Worm (Caenorhabditis elegans): ENCODE measurements around the gene C04E7.1.

Gene C04E7.1

DNA sequence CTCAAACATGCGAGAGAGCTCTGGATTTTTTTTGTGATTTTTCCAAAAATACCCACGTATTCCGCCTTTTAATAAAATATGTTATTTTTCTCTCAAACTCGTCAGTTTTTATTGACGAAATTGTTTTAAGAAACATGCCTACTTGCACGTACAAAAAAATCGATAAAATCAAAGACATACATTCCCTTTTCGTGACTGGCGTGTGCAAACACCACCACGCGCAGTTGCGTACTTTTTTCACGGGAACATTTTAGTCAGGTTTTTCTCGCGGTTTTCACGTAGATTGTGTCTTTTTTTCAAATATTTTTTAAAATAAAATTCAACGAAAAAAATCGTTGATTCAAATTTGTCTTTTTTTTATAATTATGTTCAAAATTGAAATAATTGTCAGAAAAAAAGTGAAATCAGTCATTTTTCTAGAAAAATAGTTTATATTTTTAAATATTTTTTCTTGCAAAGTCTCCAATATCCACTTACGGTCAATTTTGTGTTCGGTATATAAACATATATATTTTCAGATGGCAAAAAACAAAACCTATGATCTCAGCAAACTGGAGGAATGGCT, 32.2 kb upstream of the C04E7.1 start, which contains the start of gene M02E1.1:
TSS of gene M02E1.1 (plus strand) at position 515 of the 565 bp plus-strand sequence.
- TF ChIP-seq F39B2.1 (GFP tag; IDR thresholded peaks at IDR 0.05) (no peak), nhr-27 (tag; optimal IDR thresholded peaks at IDR 0.05) (no peak), bed-2 (GFP tag; IDR thresholded peaks at IDR 0.05) (no peak), madf-10 (tag; optimal IDR thresholded peaks at IDR 0.05) (no peak), attf-5 (GFP tag; optimal IDR thresholded peaks at IDR 0.05) (peak; percentile 52), Y95B8A.8 (GFP tag; IDR thresholded peaks at IDR 0.05) (no peak), gei-17 (GFP tag; optimal IDR thresholded peaks at IDR 0.05) (no peak), ztf-6 (GFP tag; IDR thresholded peaks at IDR 0.05) (no peak), xnd-1 (tag; optimal IDR thresholded peaks at IDR 0.05) (no peak), athp-1 (tag; optimal IDR thresholded peaks at IDR 0.05) (no peak), ceh-79 (tag; optimal IDR thresholded peaks at IDR 0.05) (no peak), lsy-27 (tag; optimal IDR thresholded peaks at IDR 0.05; ENCODE audit: borderline replicate concordance, insufficient read depth) (peak; percentile 10), rcor-1 (GFP tag; IDR thresholded peaks at IDR 0.05) (no peak), snpc-1.3 (tag; optimal IDR thresholded peaks at IDR 0.05; ENCODE audit: insufficient read depth) (no peak), Y67H2A.10 (GFP tag; conservative IDR thresholded peaks at IDR 0.05) (no peak), zim-3 (tag; optimal IDR thresholded peaks at IDR 0.05) (no peak), sea-2 (GFP tag; IDR thresholded peaks at IDR 0.05) (no peak), mes-4 (tag; optimal IDR thresholded peaks at IDR 0.05) (no peak), cebp-1 (GFP tag; IDR thresholded peaks at IDR 0.05) (no peak), cebp-1 (tag; optimal IDR thresholded peaks at IDR 0.05) (peak; percentile 16), ama-1 (optimal IDR thresholded peaks at IDR 0.05) (no peak), ama-1 (GFP tag; optimal IDR thresholded peaks at IDR 0.05) (no peak), nfya-2 (GFP tag; IDR thresholded peaks at IDR 0.05) (no peak), lin-26 (GFP tag; IDR thresholded peaks at IDR 0.05) (no peak), sdz-38 (tag; optimal IDR thresholded peaks at IDR 0.05) (no peak), let-607 (tag; optimal IDR thresholded peaks at IDR 0.05) (no peak), hlh-12 (tag; optimal IDR thresholded peaks at IDR 0.05) (no peak), lin-40 (tag; optimal IDR thresholded peaks at IDR 0.05) (peak; percentile 30), ceh-40 (GFP tag; IDR thresholded peaks at IDR 0.05) (no peak), ceh-58 (GFP tag; IDR thresholded peaks at IDR 0.05) (no peak), nhr-90 (tag; optimal IDR thresholded peaks at IDR 0.05) (no peak), nfyb-1 (GFP tag; IDR thresholded peaks at IDR 0.05) (no peak)

DNA sequence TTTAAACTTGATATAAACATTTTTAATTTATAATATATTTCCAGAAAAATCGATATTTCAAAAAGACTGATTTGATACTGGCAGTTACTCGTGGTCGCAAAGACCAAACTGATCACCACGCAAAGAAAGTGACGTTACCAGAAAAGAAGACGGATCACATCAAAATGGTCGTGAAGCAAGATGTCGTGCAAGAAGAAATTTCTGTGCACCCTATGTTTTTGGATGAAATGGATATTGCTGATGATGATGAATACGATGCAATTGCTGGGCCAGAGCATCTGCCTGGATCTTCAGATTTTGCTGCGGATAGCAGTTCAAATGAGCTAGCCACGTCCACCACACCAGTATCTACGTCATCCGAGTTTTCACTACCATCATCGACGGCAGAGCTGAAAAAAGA, 29.2 kb upstream of the C04E7.1 start:
- TF ChIP-seq F52B5.7 (tag; optimal IDR thresholded peaks at IDR 0.05) (no peak), ZK185.1 (tag; optimal IDR thresholded peaks at IDR 0.05; ENCODE audit: poor library complexity, severe bottlenecking) (no peak), hlh-12 (tag; optimal IDR thresholded peaks at IDR 0.05) (no peak), ztf-28 (GFP tag; IDR thresholded peaks at IDR 0.05) (no peak), lag-1 (GFP tag; IDR thresholded peaks at IDR 0.05) (no peak), nhr-120 (GFP tag; IDR thresholded peaks at IDR 0.05) (no peak), attf-5 (GFP tag; optimal IDR thresholded peaks at IDR 0.05) (no peak), Y67H2A.10 (GFP tag; conservative IDR thresholded peaks at IDR 0.05) (no peak), sea-2 (GFP tag; IDR thresholded peaks at IDR 0.05) (no peak), F55B11.4 (tag; optimal IDR thresholded peaks at IDR 0.05; ENCODE audit: borderline replicate concordance, insufficient read depth) (no peak), die-1 (tag; optimal IDR thresholded peaks at IDR 0.05) (no peak), ztf-25 (GFP tag; IDR thresholded peaks at IDR 0.05) (no peak), lin-54 (GFP tag; optimal IDR thresholded peaks at IDR 0.05) (no peak)

Data from whole organism, young adult.